In genomic region chr3R:21111046-21111480, dm6 we compare ENCODE assay signal across 1 fruit fly cellular context.
A peak's percentile ranks its signal among the peaks of the same experiment; 100 is the strongest.
TF ChIP-seq lines count a peak whose summit lies in the region.

TSS of gene Rab11 (plus strand) at chr3R:21111408.

TF ChIP-seq in whole organism, embryonic, 481 proteins besides CTCF, POLR2A, EP300 and RAD21 (continued from another document and continues in another):
- TF ChIP-seq gcm2 (GFP tag; optimal IDR thresholded peaks at IDR 0.05; lab: Kevin White, UChicago): no peak
- no peak for TF ChIP-seq gro (GFP tag; optimal IDR thresholded peaks at IDR 0.05; lab: Kevin White, UChicago)
- no peak for TF ChIP-seq usp (GFP tag; optimal IDR thresholded peaks at IDR 0.05; lab: Kevin White, UChicago)
- TF ChIP-seq CG1602 (GFP tag; optimal IDR thresholded peaks at IDR 0.05; lab: Kevin White, UChicago): peak; percentile 11
- TF ChIP-seq wdn (GFP tag; IDR thresholded peaks at IDR 0.05; lab: Robert Waterston, UW): no peak
- TF ChIP-seq CG8765 (GFP tag; IDR thresholded peaks at IDR 0.05; lab: Robert Waterston, UW): 0 out of 2 replicates have a peak, but pooled peaks have one; percentile 14
- 0 out of 2 replicates have a peak, but pooled peaks have one; percentile 34 for TF ChIP-seq CG14014 (GFP tag; IDR thresholded peaks at IDR 0.05; lab: Robert Waterston, UW)
- TF ChIP-seq Tbp (GFP tag; optimal IDR thresholded peaks at IDR 0.05; lab: Kevin White, UChicago): no peak
- no peak for TF ChIP-seq sr (GFP tag; IDR thresholded peaks at IDR 0.05; lab: Robert Waterston, UW)
- TF ChIP-seq psq (GFP tag; optimal IDR thresholded peaks at IDR 0.05; lab: Kevin White, UChicago): no peak
- TF ChIP-seq fu2 (GFP tag; optimal IDR thresholded peaks at IDR 0.05; lab: Kevin White, UChicago): peak; percentile 20
- no peak for TF ChIP-seq jing (GFP tag; optimal IDR thresholded peaks at IDR 0.05; lab: Kevin White, UChicago)
- TF ChIP-seq Trl (optimal IDR thresholded peaks at IDR 0.05; lab: Kevin White, UChicago): no peak
- no peak for TF ChIP-seq Trl (GFP tag; optimal IDR thresholded peaks at IDR 0.05; lab: Kevin White, UChicago)
- no peak for TF ChIP-seq CG5245 (GFP tag; optimal IDR thresholded peaks at IDR 0.05; lab: Kevin White, UChicago)
- no peak for TF ChIP-seq ftz-f1 (GFP tag; optimal IDR thresholded peaks at IDR 0.05; lab: Kevin White, UChicago)
- no peak for TF ChIP-seq CG16863 (GFP tag; optimal IDR thresholded peaks at IDR 0.05; lab: Kevin White, UChicago)
- no peak for TF ChIP-seq CG4404 (GFP tag; IDR thresholded peaks at IDR 0.05; lab: Robert Waterston, UW)
- no peak for TF ChIP-seq Oli (tag; optimal IDR thresholded peaks at IDR 0.05; lab: Kevin White, UChicago)
- TF ChIP-seq CG10431 (GFP tag; optimal IDR thresholded peaks at IDR 0.05; lab: Kevin White, UChicago): no peak
- TF ChIP-seq Mrtf (GFP tag; IDR thresholded peaks at IDR 0.05; lab: Robert Waterston, UW): no peak
- TF ChIP-seq CG8290 (GFP tag; optimal IDR thresholded peaks at IDR 0.05; lab: Kevin White, UChicago): peak; percentile 68
- peak; percentile 24 to 68 for TF ChIP-seq CG8290 (tag; optimal IDR thresholded peaks at IDR 0.05; lab: Kevin White, UChicago)
- TF ChIP-seq Chrac-16 (GFP tag; optimal IDR thresholded peaks at IDR 0.05; lab: Kevin White, UChicago): peak; percentile 35
- peak; percentile 77 for TF ChIP-seq CG12391 (tag; optimal IDR thresholded peaks at IDR 0.05; lab: Kevin White, UChicago)
- TF ChIP-seq caup (GFP tag; optimal IDR thresholded peaks at IDR 0.05; lab: Kevin White, UChicago; ENCODE audit: severe bottlenecking): peak; percentile 36
- peak; percentile 53 for TF ChIP-seq az2 (GFP tag; optimal IDR thresholded peaks at IDR 0.05; lab: Kevin White, UChicago)
- no peak for TF ChIP-seq CG31365 (tag; optimal IDR thresholded peaks at IDR 0.05; lab: Kevin White, UChicago)
- TF ChIP-seq shn (GFP tag; optimal IDR thresholded peaks at IDR 0.05; lab: Kevin White, UChicago): no peak
- peak; percentile 71 for TF ChIP-seq gem (tag; optimal IDR thresholded peaks at IDR 0.05; lab: Kevin White, UChicago)
- no peak for TF ChIP-seq Jarid2 (GFP tag; optimal IDR thresholded peaks at IDR 0.05; lab: Kevin White, UChicago)
- peak; percentile 91 for TF ChIP-seq Bgb (GFP tag; IDR thresholded peaks at IDR 0.05; lab: Robert Waterston, UW; ENCODE audit: partially characterized antibody)
- no peak for TF ChIP-seq CG14050 (GFP tag; IDR thresholded peaks at IDR 0.05; lab: Robert Waterston, UW)
- TF ChIP-seq Dip3 (GFP tag; optimal IDR thresholded peaks at IDR 0.05; lab: Kevin White, UChicago): peak; percentile 3
- TF ChIP-seq bcd (GFP tag; optimal IDR thresholded peaks at IDR 0.05; lab: Kevin White, UChicago): peak; percentile 30
- TF ChIP-seq Opbp (GFP tag; IDR thresholded peaks at IDR 0.05; lab: Robert Waterston, UW; ENCODE audit: partially characterized antibody): peak; percentile 80
- peak; percentile 87 for TF ChIP-seq CG34224 (GFP tag; IDR thresholded peaks at IDR 0.05; lab: Robert Waterston, UW; ENCODE audit: partially characterized antibody)
- no peak for TF ChIP-seq chm (GFP tag; IDR thresholded peaks at IDR 0.05; lab: Robert Waterston, UW)
- TF ChIP-seq h (optimal IDR thresholded peaks at IDR 0.05; lab: Kevin White, UChicago): no peak
- TF ChIP-seq CG7963 (GFP tag; IDR thresholded peaks at IDR 0.05; lab: Robert Waterston, UW; ENCODE audit: partially characterized antibody): peak; percentile 73
- TF ChIP-seq CG13894 (tag; optimal IDR thresholded peaks at IDR 0.05; lab: Kevin White, UChicago): peak; percentile 52
- TF ChIP-seq BtbVII (GFP tag; optimal IDR thresholded peaks at IDR 0.05; lab: Kevin White, UChicago): no peak
- TF ChIP-seq CG15269 (tag; optimal IDR thresholded peaks at IDR 0.05; lab: Kevin White, UChicago): peak; percentile 45
- TF ChIP-seq CG14860 (GFP tag; IDR thresholded peaks at IDR 0.05; lab: Robert Waterston, UW; ENCODE audit: partially characterized antibody): peak; percentile 86
- TF ChIP-seq HLH54F (GFP tag; optimal IDR thresholded peaks at IDR 0.05; lab: Kevin White, UChicago): peak; percentile 41
- TF ChIP-seq br (optimal IDR thresholded peaks at IDR 0.05; lab: Kevin White, UChicago): no peak
- TF ChIP-seq Dbx (GFP tag; IDR thresholded peaks at IDR 0.05; lab: Robert Waterston, UW): peak; percentile 57; the same call in 2 of the 3 replicates
- TF ChIP-seq Myb (GFP tag; optimal IDR thresholded peaks at IDR 0.05; lab: Kevin White, UChicago): no peak
- no peak for TF ChIP-seq rib (GFP tag; IDR thresholded peaks at IDR 0.05; lab: Robert Waterston, UW)
- no peak for TF ChIP-seq CG6654 (GFP tag; optimal IDR thresholded peaks at IDR 0.05; lab: Kevin White, UChicago)
- TF ChIP-seq Dip2 (GFP tag; IDR thresholded peaks at IDR 0.05; lab: Robert Waterston, UW): no peak
- peak; percentile 60 for TF ChIP-seq CG34376 (GFP tag; optimal IDR thresholded peaks at IDR 0.05; lab: Kevin White, UChicago)
- peak; percentile 30 for TF ChIP-seq dmrt99B (tag; optimal IDR thresholded peaks at IDR 0.05; lab: Kevin White, UChicago)
- no peak for TF ChIP-seq Neu2 (GFP tag; optimal IDR thresholded peaks at IDR 0.05; lab: Kevin White, UChicago; ENCODE audit: borderline replicate concordance)
- peak; percentile 88 for TF ChIP-seq CG6791 (GFP tag; IDR thresholded peaks at IDR 0.05; lab: Robert Waterston, UW; ENCODE audit: partially characterized antibody)
- TF ChIP-seq tup (GFP tag; optimal IDR thresholded peaks at IDR 0.05; lab: Kevin White, UChicago): no peak
- peak; percentile 68 for TF ChIP-seq CG2120 (GFP tag; optimal IDR thresholded peaks at IDR 0.05; lab: Kevin White, UChicago)
- peak; percentile 9 for TF ChIP-seq CG18011 (GFP tag; optimal IDR thresholded peaks at IDR 0.05; lab: Kevin White, UChicago)
- TF ChIP-seq ewg (GFP tag; optimal IDR thresholded peaks at IDR 0.05; lab: Kevin White, UChicago): peak; percentile 16
- TF ChIP-seq crp (GFP tag; optimal IDR thresholded peaks at IDR 0.05; lab: Kevin White, UChicago): peak in 1 of 2 experiments; percentile 15
- no peak for TF ChIP-seq CG7928 (GFP tag; optimal IDR thresholded peaks at IDR 0.05; lab: Kevin White, UChicago)
- peak; percentile 28 for TF ChIP-seq bab2 (GFP tag; optimal IDR thresholded peaks at IDR 0.05; lab: Kevin White, UChicago)
- no peak for TF ChIP-seq NC2α (GFP tag; optimal IDR thresholded peaks at IDR 0.05; lab: Kevin White, UChicago)
- TF ChIP-seq Hsf (GFP tag; optimal IDR thresholded peaks at IDR 0.05; lab: Kevin White, UChicago): peak; percentile 60
- peak; percentile 77 for TF ChIP-seq CG2129 (GFP tag; IDR thresholded peaks at IDR 0.05; lab: Robert Waterston, UW; ENCODE audit: partially characterized antibody)
- no peak for TF ChIP-seq CG11093 (GFP tag; IDR thresholded peaks at IDR 0.05; lab: Robert Waterston, UW)
- TF ChIP-seq CG11723 (GFP tag; optimal IDR thresholded peaks at IDR 0.05; lab: Kevin White, UChicago): no peak
- peak; percentile 32 for TF ChIP-seq Sox100B (GFP tag; optimal IDR thresholded peaks at IDR 0.05; lab: Kevin White, UChicago)
- no peak for TF ChIP-seq ash1 (GFP tag; optimal IDR thresholded peaks at IDR 0.05; lab: Kevin White, UChicago)
- no peak for TF ChIP-seq CG14965 (GFP tag; optimal IDR thresholded peaks at IDR 0.05; lab: Kevin White, UChicago; ENCODE audit: borderline replicate concordance)
- TF ChIP-seq CG13424 (tag; optimal IDR thresholded peaks at IDR 0.05; lab: Kevin White, UChicago): peak; percentile 59
- TF ChIP-seq sqz (GFP tag; optimal IDR thresholded peaks at IDR 0.05; lab: Kevin White, UChicago): no peak
- peak; percentile 63 for TF ChIP-seq CG18262 (tag; optimal IDR thresholded peaks at IDR 0.05; lab: Kevin White, UChicago)
- TF ChIP-seq hbn (GFP tag; IDR thresholded peaks at IDR 0.05; lab: Robert Waterston, UW; ENCODE audit: partially characterized antibody): peak; percentile 86
- TF ChIP-seq CG12299 (tag; optimal IDR thresholded peaks at IDR 0.05; lab: Kevin White, UChicago): peak; percentile 26
- TF ChIP-seq CG33213 (GFP tag; optimal IDR thresholded peaks at IDR 0.05; lab: Kevin White, UChicago): peak; percentile 2
- no peak for TF ChIP-seq CG3407 (GFP tag; optimal IDR thresholded peaks at IDR 0.05; lab: Kevin White, UChicago)
- no peak for TF ChIP-seq Fer3 (tag; optimal IDR thresholded peaks at IDR 0.05; lab: Kevin White, UChicago)
- peak; percentile 59; the same call in 1 of the 2 replicates for TF ChIP-seq CG31441 (GFP tag; IDR thresholded peaks at IDR 0.05; lab: Robert Waterston, UW)
- TF ChIP-seq TFAM (GFP tag; optimal IDR thresholded peaks at IDR 0.05; lab: Kevin White, UChicago): no peak
- no peak for TF ChIP-seq ttk (GFP tag; IDR thresholded peaks at IDR 0.05; lab: Robert Waterston, UW)
- no peak for TF ChIP-seq CG11560 (tag; IDR thresholded peaks at IDR 0.05; lab: Robert Waterston, UW)
- no peak for TF ChIP-seq CG4707 (GFP tag; optimal IDR thresholded peaks at IDR 0.05; lab: Kevin White, UChicago)
- TF ChIP-seq Rx (GFP tag; IDR thresholded peaks at IDR 0.05; lab: Robert Waterston, UW): no peak
- TF ChIP-seq gsb (GFP tag; IDR thresholded peaks at IDR 0.05; lab: Robert Waterston, UW): no peak
- no peak for TF ChIP-seq CG8281 (tag; optimal IDR thresholded peaks at IDR 0.05; lab: Kevin White, UChicago)
- peak; percentile 68 for TF ChIP-seq CG2678 (tag; optimal IDR thresholded peaks at IDR 0.05; lab: Kevin White, UChicago)
- TF ChIP-seq Atf3 (GFP tag; optimal IDR thresholded peaks at IDR 0.05; lab: Kevin White, UChicago): no peak
- no peak for TF ChIP-seq CG1647 (GFP tag; optimal IDR thresholded peaks at IDR 0.05; lab: Kevin White, UChicago)
- peak; percentile 91 for TF ChIP-seq amos (GFP tag; IDR thresholded peaks at IDR 0.05; lab: Robert Waterston, UW; ENCODE audit: partially characterized antibody)
- TF ChIP-seq tap (tag; optimal IDR thresholded peaks at IDR 0.05; lab: Kevin White, UChicago): no peak
- no peak for TF ChIP-seq CG12071 (GFP tag; optimal IDR thresholded peaks at IDR 0.05; lab: Kevin White, UChicago)
- TF ChIP-seq crc (GFP tag; optimal IDR thresholded peaks at IDR 0.05; lab: Kevin White, UChicago): no peak
- no peak for TF ChIP-seq CG9876 (GFP tag; optimal IDR thresholded peaks at IDR 0.05; lab: Kevin White, UChicago)
- TF ChIP-seq Bteb2 (GFP tag; optimal IDR thresholded peaks at IDR 0.05; lab: Kevin White, UChicago): peak; percentile 22
- TF ChIP-seq BEAF-32 (GFP tag; optimal IDR thresholded peaks at IDR 0.05; lab: Kevin White, UChicago): peak; percentile 93
- TF ChIP-seq CG11456 (GFP tag; IDR thresholded peaks at IDR 0.05; lab: Robert Waterston, UW): 0 out of 3 replicates have a peak, but pooled peaks have one; percentile 45
- peak; percentile 14 for TF ChIP-seq Ets97D (GFP tag; optimal IDR thresholded peaks at IDR 0.05; lab: Kevin White, UChicago)
- peak; percentile 89 for TF ChIP-seq CG13287 (GFP tag; IDR thresholded peaks at IDR 0.05; lab: Robert Waterston, UW; ENCODE audit: partially characterized antibody)
- TF ChIP-seq chif (GFP tag; optimal IDR thresholded peaks at IDR 0.05; lab: Kevin White, UChicago): peak in 1 of 2 experiments; percentile 41
- peak in 1 of 2 experiments; percentile 11 for TF ChIP-seq tll (GFP tag; optimal IDR thresholded peaks at IDR 0.05; lab: Kevin White, UChicago)
- peak; percentile 35 for TF ChIP-seq CG33557 (GFP tag; optimal IDR thresholded peaks at IDR 0.05; lab: Kevin White, UChicago)
- peak; percentile 40 for TF ChIP-seq CG9817 (tag; optimal IDR thresholded peaks at IDR 0.05; lab: Kevin White, UChicago)
- no peak for TF ChIP-seq CG8089 (GFP tag; optimal IDR thresholded peaks at IDR 0.05; lab: Kevin White, UChicago)
- TF ChIP-seq luna (GFP tag; optimal IDR thresholded peaks at IDR 0.05; lab: Kevin White, UChicago): no peak
- no peak for TF ChIP-seq CG2202 (tag; optimal IDR thresholded peaks at IDR 0.05; lab: Kevin White, UChicago)
- TF ChIP-seq CG12219 (GFP tag; optimal IDR thresholded peaks at IDR 0.05; lab: Kevin White, UChicago): no peak
- TF ChIP-seq CG17361 (GFP tag; IDR thresholded peaks at IDR 0.05; lab: Robert Waterston, UW): peak; percentile 68; the same call in 2 of the 3 replicates
- no peak for TF ChIP-seq hth (optimal IDR thresholded peaks at IDR 0.05; lab: Kevin White, UChicago)
- no peak for TF ChIP-seq CG1792 (GFP tag; optimal IDR thresholded peaks at IDR 0.05; lab: Kevin White, UChicago)
- TF ChIP-seq nerfin-1 (tag; optimal IDR thresholded peaks at IDR 0.05; lab: Kevin White, UChicago): no peak
- peak; percentile 66 for TF ChIP-seq Abd-B (GFP tag; optimal IDR thresholded peaks at IDR 0.05; lab: Kevin White, UChicago)
- TF ChIP-seq CG12659 (GFP tag; optimal IDR thresholded peaks at IDR 0.05; lab: Kevin White, UChicago): peak; percentile 56
- peak; percentile 74 for TF ChIP-seq CG3995 (GFP tag; optimal IDR thresholded peaks at IDR 0.05; lab: Kevin White, UChicago)
- TF ChIP-seq Drgx (GFP tag; IDR thresholded peaks at IDR 0.05; lab: Robert Waterston, UW): no peak
- no peak for TF ChIP-seq Poxn (GFP tag; IDR thresholded peaks at IDR 0.05; lab: Robert Waterston, UW)
- peak; percentile 75 for TF ChIP-seq CG30403 (GFP tag; optimal IDR thresholded peaks at IDR 0.05; lab: Kevin White, UChicago)
- peak; percentile 73 for TF ChIP-seq CG8924 (tag; optimal IDR thresholded peaks at IDR 0.05; lab: Kevin White, UChicago)
- 0 out of 2 replicates have a peak, but pooled peaks have one; percentile 9 for TF ChIP-seq Oaz (GFP tag; IDR thresholded peaks at IDR 0.05; lab: Robert Waterston, UW)
- peak; percentile 56; the same call in 1 of the 2 replicates for TF ChIP-seq CG9215 (GFP tag; IDR thresholded peaks at IDR 0.05; lab: Robert Waterston, UW)
- peak; percentile 55 for TF ChIP-seq Nf-YC (tag; optimal IDR thresholded peaks at IDR 0.05; lab: Kevin White, UChicago)
- TF ChIP-seq CG13624 (GFP tag; optimal IDR thresholded peaks at IDR 0.05; lab: Kevin White, UChicago): peak; percentile 35
- TF ChIP-seq odd (GFP tag; optimal IDR thresholded peaks at IDR 0.05; lab: Kevin White, UChicago): no peak
- TF ChIP-seq Sry-δ (GFP tag; optimal IDR thresholded peaks at IDR 0.05; lab: Kevin White, UChicago): peak; percentile 91
- TF ChIP-seq tna (GFP tag; IDR thresholded peaks at IDR 0.05; lab: Robert Waterston, UW; ENCODE audit: partially characterized antibody): peak; percentile 67
- no peak for TF ChIP-seq CG11085 (GFP tag; IDR thresholded peaks at IDR 0.05; lab: Robert Waterston, UW)
- peak; percentile 71 for TF ChIP-seq CG10267 (tag; optimal IDR thresholded peaks at IDR 0.05; lab: Kevin White, UChicago)
- TF ChIP-seq aop (GFP tag; IDR thresholded peaks at IDR 0.05; lab: Robert Waterston, UW): no peak
- no peak for TF ChIP-seq bigmax (GFP tag; optimal IDR thresholded peaks at IDR 0.05; lab: Kevin White, UChicago)
- no peak for TF ChIP-seq CG7745 (tag; optimal IDR thresholded peaks at IDR 0.05; lab: Kevin White, UChicago)
- peak; percentile 8 for TF ChIP-seq CG4854 (GFP tag; optimal IDR thresholded peaks at IDR 0.05; lab: Kevin White, UChicago)
- peak; percentile 15 for TF ChIP-seq gsb-n (tag; optimal IDR thresholded peaks at IDR 0.05; lab: Kevin White, UChicago)
